Fruit fly (Drosophila melanogaster) Kc167 (cell line): Measurements from ENCODE around the gene Eip63F-1.

Experiments used
- Myc ChIP-seq: fragments of >200 bp; optimal IDR thresholded peaks from 2 replicates; lab custom pipeline; 2017; ENCODE audit warnings: missing external identifiers
- insv ChIP-seq: fragments of >200 bp; optimal IDR thresholded peaks from 3 replicates; lab custom pipeline; 2018; ENCODE audit warnings: missing external identifiers
- psq ChIP-seq: fragments of >200 bp; optimal IDR thresholded peaks from 2 replicates; lab custom pipeline; 2017; ENCODE audit warnings: missing external identifiers
- ttk ChIP-seq: sonication (Bioruptor generic); optimal IDR thresholded peaks from 2 replicates; lab custom pipeline; 2017; ENCODE audit warnings: missing external identifiers

dm6 chr3L:3912134-3912533, 23.3 kb downstream of the Eip63F-1 start:
- TF ChIP-seq psq (no peak), insv (lab: Kevin White, UChicago) (no peak), ttk (lab: Kevin White, UChicago) (no peak), Myc (lab: Kevin White, UChicago) (no peak)
